Worm (Caenorhabditis elegans) whole organism, L1 larva: Measurements from ENCODE around the gene nlp-82.

ENCODE experiments used
- ama-1 ChIP-seq: fragments of 150-350 bp; optimal IDR thresholded peaks from 2 replicates; lab custom pipeline; 2014
- jun-1 ChIP-seq: fragments of 150-350 bp; optimal IDR thresholded peaks from 2 replicates; lab custom pipeline; 2014; ENCODE audit warnings: missing biosample characterization, missing genetic modification reagents, missing genetic modification characterization
- lin-14 ChIP-seq: fragments of 200-800 bp; sonication (Bioruptor generic); optimal IDR thresholded peaks from 2 replicates; lab custom pipeline; 2018; ENCODE audit warnings: mild to moderate bottlenecking, missing genetic modification characterization, moderate library complexity, missing compliant biosample characterization
- lin-15B ChIP-seq: fragments of 150-350 bp; sonication (generic microtip); optimal IDR thresholded peaks from 3 replicates; lab custom pipeline; 2014; ENCODE audit warnings: missing biosample characterization, missing genetic modification characterization
- nhr-237 ChIP-seq: fragments of 150-350 bp; optimal IDR thresholded peaks from 2 replicates; lab custom pipeline; 2014; ENCODE audit warnings: missing biosample characterization, missing genetic modification characterization
- nhr-76 ChIP-seq: sonication (generic microtip); optimal IDR thresholded peaks from 2 replicates; lab custom pipeline; 2017; ENCODE audit warnings: missing biosample characterization, missing genetic modification characterization
- nhr-77 ChIP-seq: fragments of 150-350 bp; optimal IDR thresholded peaks from 2 replicates; lab custom pipeline; 2014; ENCODE audit warnings: missing biosample characterization, missing genetic modification characterization
- nhr-85 ChIP-seq: sonication (generic microtip); peaks from one replicate; lab custom pipeline; 2016; ENCODE audit warnings: missing genetic modification characterization, inconsistent platforms, missing compliant biosample characterization
- pqm-1 ChIP-seq: sonication (generic microtip); optimal IDR thresholded peaks from 3 replicates; lab custom pipeline; 2017; ENCODE audit warnings: missing biosample characterization, missing genetic modification characterization
- sup-37 ChIP-seq: fragments of 200-800 bp; sonication (Bioruptor generic); optimal IDR thresholded peaks from 2 replicates; lab custom pipeline; 2018; ENCODE audit warnings: mild to moderate bottlenecking, missing genetic modification characterization, missing compliant biosample characterization
- tbx-2 ChIP-seq: sonication (generic microtip); optimal IDR thresholded peaks from 2 replicates; lab custom pipeline; 2016; ENCODE audit warnings: missing genetic modification characterization, missing compliant biosample characterization
- unc-62 ChIP-seq: fragments of 150-350 bp; optimal IDR thresholded peaks from 2 replicates; lab custom pipeline; 2014; ENCODE audit warnings: missing biosample characterization, missing genetic modification reagents, missing genetic modification characterization
- zag-1 ChIP-seq: fragments of 150-350 bp; optimal IDR thresholded peaks from 2 replicates; lab custom pipeline; 2014; ENCODE audit warnings: missing biosample characterization, missing genetic modification characterization
- ztf-11 ChIP-seq, 2 experiments: sonication (generic microtip); optimal IDR thresholded peaks; 2 replicates each; lab custom pipeline; 2016 to 2017; ENCODE audit warnings: missing genetic modification characterization in 2 of 2, missing biosample characterization in 1 of 2, missing compliant biosample characterization in 1 of 2

- TF ChIP-seq pqm-1 (tag; lab: Kevin White, UChicago): peak; percentile 64
- no peak for TF ChIP-seq unc-62 (GFP tag; lab: Kevin White, UChicago)
- TF ChIP-seq nhr-76: no peak
- no peak for TF ChIP-seq nhr-85 (tag; lab: Kevin White, UChicago)
- no peak for TF ChIP-seq jun-1 (tag; lab: Kevin White, UChicago)
- no peak for TF ChIP-seq lin-15B
- TF ChIP-seq nhr-77 (tag; lab: Kevin White, UChicago): no peak
- TF ChIP-seq zag-1 (tag; lab: Kevin White, UChicago): no peak
- TF ChIP-seq lin-14 (GFP tag; lab: Kevin White, UChicago): peak; percentile 41
- no peak for TF ChIP-seq ztf-11 (tag; optimal IDR thresholded peaks at IDR 0.05; lab: Kevin White, UChicago)
- no peak for TF ChIP-seq tbx-2 (tag; lab: Kevin White, UChicago)
- TF ChIP-seq nhr-237 (tag; lab: Kevin White, UChicago): no peak
- no peak for TF ChIP-seq ama-1
- no peak for TF ChIP-seq sup-37
Observed at ce11 chrII:9291632-9292031, 37.5 kb upstream of the nlp-82 start, which contains the start of gene acs-7.
